Fruit fly (Drosophila melanogaster) whole organism, embryonic: Measurements from ENCODE around the gene EloB.
A peak's percentile ranks its signal among the peaks of the same experiment; 100 is the strongest.

Experiments
- B-H1 ChIP-seq: fragments of 200-800 bp; sonication (Bioruptor generic); IDR thresholded peaks from 3 replicates; pipeline ENCODE4 v1.3.6; 2022; ENCODE audit warnings: missing biosample characterization, missing genetic modification characterization
- C15 ChIP-seq: fragments of 200-800 bp; sonication (Bioruptor generic); IDR thresholded peaks from 3 replicates; pipeline ENCODE4 v1.3.6; 2022; ENCODE audit warnings: missing biosample characterization, missing genetic modification characterization
- CG10979 ChIP-seq: fragments of 200-800 bp; sonication (Bioruptor generic); optimal IDR thresholded peaks from 2 replicates; lab custom pipeline; 2018; ENCODE audit warnings: missing biosample characterization, mild to moderate bottlenecking, missing genetic modification characterization, moderate library complexity
- CG11247 ChIP-seq: fragments of 200-800 bp; sonication (Bioruptor generic); IDR thresholded peaks from 2 replicates; pipeline ENCODE4 v1.3.6; 2022; ENCODE audit warnings: missing biosample characterization, missing genetic modification characterization
- CG12155 ChIP-seq: fragments of 200-800 bp; sonication (Bioruptor generic); optimal IDR thresholded peaks from 3 replicates; lab custom pipeline; 2016; ENCODE audit warnings: missing biosample characterization, missing genetic modification characterization
- CG15011 ChIP-seq: fragments of 200-800 bp; sonication (Bioruptor generic); optimal IDR thresholded peaks from 3 replicates; lab custom pipeline; 2018; ENCODE audit warnings: missing biosample characterization, mild to moderate bottlenecking, missing genetic modification characterization
- CG15073 ChIP-seq: fragments of 200-800 bp; sonication (Bioruptor generic); optimal IDR thresholded peaks from 2 replicates; lab custom pipeline; 2016; ENCODE audit warnings: missing biosample characterization, missing genetic modification characterization
- CG15601 ChIP-seq: fragments of 200-800 bp; sonication (Bioruptor generic); optimal IDR thresholded peaks from 3 replicates; lab custom pipeline; 2019; ENCODE audit warnings: missing biosample characterization, mild to moderate bottlenecking, missing genetic modification characterization, moderate library complexity
- CG15696 ChIP-seq: fragments of 200-800 bp; sonication (Bioruptor generic); optimal IDR thresholded peaks from 2 replicates; lab custom pipeline; 2019; ENCODE audit warnings: missing biosample characterization, mild to moderate bottlenecking, missing genetic modification characterization, moderate library complexity
- CG18764 ChIP-seq: fragments of 200-800 bp; sonication (Bioruptor generic); optimal IDR thresholded peaks from 3 replicates; lab custom pipeline; 2016; ENCODE audit warnings: missing biosample characterization, missing genetic modification characterization
- CG2875 ChIP-seq: fragments of 200-800 bp; sonication (Bioruptor generic); optimal IDR thresholded peaks from 2 replicates; lab custom pipeline; 2017; ENCODE audit warnings: missing biosample characterization, mild to moderate bottlenecking, missing genetic modification characterization, missing genetic modification reagents
- CG30020 ChIP-seq: fragments of 200-800 bp; optimal IDR thresholded peaks from 2 replicates; lab custom pipeline; 2019; ENCODE audit warnings: missing biosample characterization, mild to moderate bottlenecking, missing genetic modification characterization, moderate library complexity
- CG3281 ChIP-seq: fragments of 200-800 bp; sonication (Bioruptor generic); optimal IDR thresholded peaks from 3 replicates; lab custom pipeline; 2017; ENCODE audit warnings: missing biosample characterization, mild to moderate bottlenecking, missing genetic modification characterization
- CG34376 ChIP-seq: fragments of 200-800 bp; sonication (Bioruptor generic); optimal IDR thresholded peaks from 2 replicates; lab custom pipeline; 2018; ENCODE audit warnings: missing biosample characterization, mild to moderate bottlenecking, missing genetic modification characterization
- CG3847 ChIP-seq: fragments of 200-800 bp; sonication (Bioruptor generic); IDR thresholded peaks from 2 replicates; pipeline ENCODE4 v1.3.6; 2022; ENCODE audit warnings: missing biosample characterization, missing genetic modification characterization
- CG3995 ChIP-seq: fragments of 200-800 bp; sonication (Bioruptor generic); optimal IDR thresholded peaks from 3 replicates; lab custom pipeline; 2016; ENCODE audit warnings: missing biosample characterization, missing genetic modification characterization
- CG4617 ChIP-seq: fragments of 200-800 bp; sonication (Bioruptor generic); optimal IDR thresholded peaks from 3 replicates; lab custom pipeline; 2016; ENCODE audit warnings: missing biosample characterization, missing genetic modification characterization, borderline replicate concordance
- CG8359 ChIP-seq: fragments of 200-800 bp; sonication (Bioruptor generic); optimal IDR thresholded peaks from 2 replicates; lab custom pipeline; 2017; ENCODE audit warnings: missing biosample characterization, mild to moderate bottlenecking, missing genetic modification characterization, borderline replicate concordance
- Camta ChIP-seq: fragments of 200-800 bp; sonication (Bioruptor generic); optimal IDR thresholded peaks from 2 replicates; lab custom pipeline; 2016; ENCODE audit warnings: missing biosample characterization, missing genetic modification characterization
- Dbx ChIP-seq: fragments of 200-800 bp; sonication (Bioruptor generic); IDR thresholded peaks from 3 replicates; pipeline ENCODE4 v1.3.6; 2022; ENCODE audit warnings: missing biosample characterization, missing genetic modification characterization
- Dip2 ChIP-seq: fragments of 200-800 bp; sonication (Bioruptor generic); IDR thresholded peaks from 2 replicates; pipeline ENCODE4 v1.3.6; 2022; ENCODE audit warnings: missing biosample characterization, missing genetic modification characterization
- Dp ChIP-seq: fragments of 200-800 bp; sonication (Bioruptor generic); optimal IDR thresholded peaks from 2 replicates; lab custom pipeline; 2018; ENCODE audit warnings: missing biosample characterization, mild to moderate bottlenecking, missing genetic modification characterization, moderate library complexity
- Elba2 ChIP-seq: fragments of 200-800 bp; sonication (Bioruptor generic); optimal IDR thresholded peaks from 3 replicates; lab custom pipeline; 2016; ENCODE audit warnings: missing biosample characterization, missing genetic modification characterization
- Fer1 ChIP-seq: fragments of 200-800 bp; sonication (Bioruptor generic); optimal IDR thresholded peaks from 2 replicates; lab custom pipeline; 2017; ENCODE audit warnings: missing biosample characterization, mild to moderate bottlenecking, missing genetic modification characterization
- Fer2 ChIP-seq: fragments of 200-800 bp; sonication (Bioruptor generic); optimal IDR thresholded peaks from 2 replicates; lab custom pipeline; 2018; ENCODE audit warnings: missing biosample characterization, mild to moderate bottlenecking, missing genetic modification characterization, moderate library complexity
- Fer3 ChIP-seq: fragments of 200-800 bp; sonication (Bioruptor generic); optimal IDR thresholded peaks from 2 replicates; lab custom pipeline; 2018; ENCODE audit warnings: missing biosample characterization, mild to moderate bottlenecking, missing genetic modification characterization, moderate library complexity
- HmgD ChIP-seq: fragments of 200-800 bp; sonication (Bioruptor generic); optimal IDR thresholded peaks from 3 replicates; lab custom pipeline; 2016; ENCODE audit warnings: missing biosample characterization, missing genetic modification characterization
- Hr51 ChIP-seq, 2 experiments: fragments of 200-800 bp; sonication (Bioruptor generic); optimal IDR thresholded peaks; 2 replicates in 1 of 2; 3 replicates in 1 of 2; lab custom pipeline; 2016 to 2018; ENCODE audit warnings: missing biosample characterization in 2 of 2, missing genetic modification characterization in 2 of 2, mild to moderate bottlenecking in 1 of 2, moderate library complexity in 1 of 2
- Hsf ChIP-seq: fragments of 200-800 bp; sonication (Bioruptor generic); optimal IDR thresholded peaks from 3 replicates; lab custom pipeline; 2016; ENCODE audit warnings: missing biosample characterization, missing genetic modification characterization
- Med ChIP-seq: fragments of 200-800 bp; sonication (Bioruptor generic); peaks from one replicate; lab custom pipeline; 2016; ENCODE audit warnings: missing biosample characterization, missing genetic modification characterization, mild to moderate bottlenecking, inconsistent platforms, moderate library complexity
- NK7.1 ChIP-seq: fragments of 200-800 bp; sonication (Bioruptor generic); optimal IDR thresholded peaks from 3 replicates; lab custom pipeline; 2016; ENCODE audit warnings: missing biosample characterization, missing genetic modification characterization
- Pdp1 ChIP-seq, 2 experiments: fragments of 200-800 bp; sonication (Bioruptor generic); optimal IDR thresholded peaks; 3 replicates each; lab custom pipeline; 2016; ENCODE audit warnings: missing biosample characterization in 2 of 2, missing genetic modification characterization in 2 of 2, mild to moderate bottlenecking in 1 of 2, moderate library complexity in 1 of 2
- Ravus ChIP-seq: fragments of 200-800 bp; sonication (Bioruptor generic); IDR thresholded peaks from 2 replicates; pipeline ENCODE4 v1.3.6; 2022; ENCODE audit warnings: missing biosample characterization, missing genetic modification characterization
- amos ChIP-seq: fragments of 200-800 bp; sonication (Bioruptor generic); IDR thresholded peaks from 2 replicates; pipeline ENCODE4 v1.3.6; 2022; ENCODE audit warnings: missing biosample characterization, missing genetic modification characterization; ENCODE audit not compliant: partially characterized antibody
- chm ChIP-seq: fragments of 200-800 bp; sonication (Bioruptor generic); IDR thresholded peaks from 2 replicates; pipeline ENCODE4 v1.3.6; 2022; ENCODE audit warnings: missing biosample characterization, missing genetic modification characterization
- ci ChIP-seq: fragments of 200-800 bp; sonication (Bioruptor generic); IDR thresholded peaks from 3 replicates; pipeline ENCODE4 v1.3.6; 2022; ENCODE audit warnings: missing biosample characterization, missing genetic modification characterization
- grau ChIP-seq: fragments of 200-800 bp; optimal IDR thresholded peaks from 3 replicates; lab custom pipeline; 2019; ENCODE audit warnings: missing biosample characterization, mild to moderate bottlenecking, missing genetic modification characterization, moderate library complexity
- kay ChIP-seq: fragments of 200-800 bp; sonication (Bioruptor generic); optimal IDR thresholded peaks from 2 replicates; lab custom pipeline; 2016; ENCODE audit warnings: missing biosample characterization, missing genetic modification characterization
- klu ChIP-seq: fragments of 200-800 bp; sonication (Bioruptor generic); IDR thresholded peaks from 2 replicates; pipeline ENCODE4 v1.3.6; 2022; ENCODE audit warnings: missing biosample characterization, missing genetic modification characterization
- lov ChIP-seq, 2 experiments: fragments of 200-800 bp in 1 of 2; fragments of >200 bp in 1 of 2; sonication (Bioruptor generic) in 1 of 2; IDR thresholded peaks in 1 of 2; optimal IDR thresholded peaks in 1 of 2; 2 replicates in 1 of 2; 3 replicates in 1 of 2; pipeline versions ENCODE4 v1.3.6 to Lab custom; 2017 to 2022; ENCODE audit warnings: missing biosample characterization in 1 of 2, missing genetic modification characterization in 1 of 2
- mld ChIP-seq: fragments of 200-800 bp; sonication (Bioruptor generic); IDR thresholded peaks from 3 replicates; pipeline ENCODE4 v1.3.6; 2022; ENCODE audit warnings: missing biosample characterization, missing genetic modification characterization; ENCODE audit not compliant: partially characterized antibody
- prd ChIP-seq, 3 experiments: fragments of >200 bp in 2 of 3; fragments of 200-800 bp in 1 of 3; sonication (Bioruptor generic) in 1 of 3; optimal IDR thresholded peaks in 2 of 3; IDR thresholded peaks in 1 of 3; 2 replicates in 2 of 3; 3 replicates in 1 of 3; pipeline versions ENCODE4 v1.3.6 to Lab custom; 2017 to 2022; ENCODE audit warnings: missing biosample characterization in 1 of 3, missing genetic modification characterization in 1 of 3
- row ChIP-seq: fragments of 200-800 bp; sonication (Bioruptor generic); IDR thresholded peaks from 3 replicates; pipeline ENCODE4 v1.3.6; 2022; ENCODE audit warnings: missing biosample characterization, missing genetic modification characterization
- scrt ChIP-seq: fragments of 200-800 bp; sonication (Bioruptor generic); optimal IDR thresholded peaks from 2 replicates; lab custom pipeline; 2018; ENCODE audit warnings: missing biosample characterization, mild to moderate bottlenecking, missing genetic modification characterization, moderate library complexity
- sisA ChIP-seq: fragments of 200-800 bp; sonication (Bioruptor generic); IDR thresholded peaks from 2 replicates; pipeline ENCODE4 v1.3.6; 2022; ENCODE audit warnings: missing biosample characterization, missing genetic modification characterization
- so ChIP-seq: fragments of 200-800 bp; sonication (Bioruptor generic); IDR thresholded peaks from 3 replicates; pipeline ENCODE4 v1.3.6; 2022; ENCODE audit warnings: missing biosample characterization, missing genetic modification characterization
- tin ChIP-seq: fragments of 200-800 bp; sonication (Bioruptor generic); optimal IDR thresholded peaks from 3 replicates; lab custom pipeline; 2016; ENCODE audit warnings: missing biosample characterization, missing genetic modification characterization
- tna ChIP-seq: fragments of 200-800 bp; sonication (Bioruptor generic); IDR thresholded peaks from 2 replicates; pipeline ENCODE4 v1.3.6; 2022; ENCODE audit warnings: missing biosample characterization, missing genetic modification characterization; ENCODE audit not compliant: partially characterized antibody
- zfh1 ChIP-seq: fragments of 200-800 bp; sonication (Bioruptor generic); IDR thresholded peaks from 3 replicates; pipeline ENCODE4 v1.3.6; 2022; ENCODE audit warnings: missing biosample characterization, missing genetic modification characterization

EloB gene

DNA sequence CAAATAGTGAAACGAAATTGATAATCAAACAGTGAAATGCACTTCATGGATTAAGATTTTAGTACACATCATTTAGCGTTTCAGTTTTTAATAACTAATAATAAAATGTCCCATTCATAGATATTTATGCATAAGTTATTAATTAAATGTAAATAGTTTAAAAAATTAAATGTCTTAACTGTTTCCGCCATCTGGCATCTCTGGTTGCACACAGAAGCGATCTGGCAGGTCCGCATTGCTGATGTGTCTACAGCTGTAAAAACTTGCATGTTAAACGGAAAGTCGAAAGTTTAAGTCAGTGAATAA is 8.8 kb upstream of the EloB start, which contains the start of gene Srp72 (continued):
- TF ChIP-seq tna (GFP tag; lab: Robert Waterston, UW) = no peak
- TF ChIP-seq CG15011 (GFP tag; lab: Kevin White, UChicago) = peak; percentile 34
- peak; percentile 41 for TF ChIP-seq grau (tag; lab: Kevin White, UChicago)
- no peak for TF ChIP-seq Ravus (GFP tag; lab: Robert Waterston, UW)
- TF ChIP-seq Med (GFP tag; lab: Kevin White, UChicago) = peak; percentile 86
- peak; percentile 71 for TF ChIP-seq ci (GFP tag; lab: Robert Waterston, UW)
- peak; percentile 53 for TF ChIP-seq CG18764
- peak; percentile 54; the same call in 2 of the 3 replicates for TF ChIP-seq Dbx (GFP tag; lab: Robert Waterston, UW)
- peak; percentile 62 for TF ChIP-seq CG3847 (GFP tag; lab: Robert Waterston, UW)
- peak; percentile 51 for TF ChIP-seq CG12155 (GFP tag; lab: Kevin White, UChicago)
- no peak for TF ChIP-seq CG15073
- TF ChIP-seq chm (GFP tag; lab: Robert Waterston, UW) = peak; percentile 23; the same call in 1 of the 2 replicates
- peak in 1 of 2 experiments; percentile 2 for TF ChIP-seq Pdp1 (GFP tag; optimal IDR thresholded peaks at IDR 0.05; lab: Kevin White, UChicago)
- no peak for TF ChIP-seq mld (GFP tag; lab: Robert Waterston, UW)
- TF ChIP-seq sisA (GFP tag; lab: Robert Waterston, UW) = peak; percentile 37; the same call in 1 of the 2 replicates
- no peak for TF ChIP-seq lov (optimal IDR thresholded peaks at IDR 0.05; lab: Kevin White, UChicago)
- TF ChIP-seq lov (GFP tag; IDR thresholded peaks at IDR 0.05; lab: Robert Waterston, UW) = no peak
- TF ChIP-seq HmgD = no peak
- 0 out of 3 replicates have a peak, but pooled peaks have one; percentile 41 for TF ChIP-seq so (GFP tag; lab: Robert Waterston, UW)
- no peak for TF ChIP-seq Camta (GFP tag; lab: Kevin White, UChicago)
- TF ChIP-seq prd (optimal IDR thresholded peaks at IDR 0.05; lab: Kevin White, UChicago) = no peak
- TF ChIP-seq prd (GFP tag; IDR thresholded peaks at IDR 0.05; lab: Robert Waterston, UW) = peak; percentile 59
- peak; percentile 16 for TF ChIP-seq CG2875 (GFP tag; lab: Kevin White, UChicago)
- TF ChIP-seq Dip2 (GFP tag; lab: Robert Waterston, UW) = no peak
- peak; percentile 50 for TF ChIP-seq Fer2 (tag; lab: Kevin White, UChicago)
- TF ChIP-seq CG4617 (GFP tag; lab: Kevin White, UChicago) = peak; percentile 11
- peak; percentile 30 for TF ChIP-seq CG15696 (tag; lab: Kevin White, UChicago)
- peak; percentile 48; the same call in 1 of the 3 replicates for TF ChIP-seq zfh1 (GFP tag; lab: Robert Waterston, UW)
- TF ChIP-seq Elba2 (GFP tag; lab: Kevin White, UChicago) = no peak
- peak; percentile 21 for TF ChIP-seq CG3995 (GFP tag; lab: Kevin White, UChicago)
- TF ChIP-seq CG15601 (tag; lab: Kevin White, UChicago) = peak; percentile 13
- peak; percentile 43; the same call in 1 of the 2 replicates for TF ChIP-seq CG11247 (GFP tag; lab: Robert Waterston, UW)
- peak; percentile 25; the same call in 2 of the 3 replicates for TF ChIP-seq B-H1 (GFP tag; lab: Robert Waterston, UW)
- peak; percentile 57 for TF ChIP-seq Fer3 (tag; lab: Kevin White, UChicago)
- TF ChIP-seq row (GFP tag; lab: Robert Waterston, UW) = peak; percentile 68
- peak; percentile 38 for TF ChIP-seq CG30020
- no peak for TF ChIP-seq CG8359
- peak; percentile 18 for TF ChIP-seq Fer1
- peak; percentile 42 for TF ChIP-seq CG3281 (GFP tag; lab: Kevin White, UChicago)
- peak; percentile 10 for TF ChIP-seq kay
- peak; percentile 10 for TF ChIP-seq Dp (GFP tag; lab: Kevin White, UChicago)
- TF ChIP-seq amos (GFP tag; lab: Robert Waterston, UW) = no peak
- no peak for TF ChIP-seq scrt (GFP tag; lab: Kevin White, UChicago)
- TF ChIP-seq tin (GFP tag; lab: Kevin White, UChicago) = peak; percentile 41
- TF ChIP-seq Hsf (GFP tag; lab: Kevin White, UChicago) = peak; percentile 48
- TF ChIP-seq CG10979 (tag; lab: Kevin White, UChicago) = peak; percentile 11
- no peak for TF ChIP-seq NK7.1 (GFP tag; lab: Kevin White, UChicago)
- TF ChIP-seq C15 (GFP tag; lab: Robert Waterston, UW) = no peak
- TF ChIP-seq Hr51 (GFP tag; optimal IDR thresholded peaks at IDR 0.05; lab: Kevin White, UChicago) = peak; percentile 19 to 33
- TF ChIP-seq klu (GFP tag; lab: Robert Waterston, UW) = no peak
- peak; percentile 33 for TF ChIP-seq CG34376 (GFP tag; lab: Kevin White, UChicago)
